Fruit fly (Drosophila melanogaster) whole organism, embryonic: ENCODE measurements around the gene CG32483.

Experiments used
- Atf6 ChIP-seq: fragments of 200-800 bp; sonication (Bioruptor generic); IDR thresholded peaks from 2 replicates; pipeline ENCODE4 v1.3.6; 2022; ENCODE audit warnings: missing biosample characterization, missing genetic modification characterization
- Bgb ChIP-seq: fragments of 200-800 bp; sonication (Bioruptor generic); IDR thresholded peaks from 2 replicates; pipeline ENCODE4 v1.3.6; 2022; ENCODE audit warnings: missing biosample characterization, missing genetic modification characterization; ENCODE audit not compliant: partially characterized antibody
- CG10543 ChIP-seq: fragments of 200-800 bp; sonication (Bioruptor generic); optimal IDR thresholded peaks from 3 replicates; lab custom pipeline; 2017; ENCODE audit warnings: missing biosample characterization, mild to moderate bottlenecking, missing genetic modification characterization, moderate library complexity
- CG13894 ChIP-seq: fragments of 200-800 bp; sonication (Bioruptor generic); optimal IDR thresholded peaks from 3 replicates; lab custom pipeline; 2018; ENCODE audit warnings: missing biosample characterization, mild to moderate bottlenecking, missing genetic modification characterization, moderate library complexity
- CG17359 ChIP-seq: fragments of 200-800 bp; sonication (Bioruptor generic); optimal IDR thresholded peaks from 3 replicates; lab custom pipeline; 2018; ENCODE audit warnings: missing biosample characterization, mild to moderate bottlenecking, missing genetic modification characterization, moderate library complexity
- CG18011 ChIP-seq: fragments of 200-800 bp; sonication (Bioruptor generic); optimal IDR thresholded peaks from 2 replicates; lab custom pipeline; 2017; ENCODE audit warnings: missing biosample characterization, missing genetic modification characterization, mild to moderate bottlenecking, moderate library complexity, missing genotype
- CG34422 ChIP-seq: fragments of 200-800 bp; sonication (Bioruptor generic); IDR thresholded peaks from 3 replicates; pipeline ENCODE4 v1.3.6; 2022; ENCODE audit warnings: missing biosample characterization, missing genetic modification characterization
- CG6854 ChIP-seq: fragments of 200-800 bp; sonication (Bioruptor generic); optimal IDR thresholded peaks from 3 replicates; lab custom pipeline; 2017; ENCODE audit warnings: missing biosample characterization, mild to moderate bottlenecking, missing genetic modification characterization
- CG7745 ChIP-seq: fragments of 200-800 bp; sonication (Bioruptor generic); optimal IDR thresholded peaks from 2 replicates; lab custom pipeline; 2018; ENCODE audit warnings: missing biosample characterization, mild to moderate bottlenecking, missing genetic modification characterization, moderate library complexity
- CG8089 ChIP-seq: fragments of 200-800 bp; sonication (Bioruptor generic); optimal IDR thresholded peaks from 3 replicates; lab custom pipeline; 2016; ENCODE audit warnings: missing biosample characterization, missing genetic modification characterization
- CG8290 ChIP-seq, 3 experiments: fragments of 200-800 bp; sonication (Bioruptor generic); optimal IDR thresholded peaks; 2 replicates each; lab custom pipeline; 2016 to 2019; ENCODE audit warnings: missing biosample characterization in 3 of 3, missing genetic modification characterization in 3 of 3, mild to moderate bottlenecking in 2 of 3, moderate library complexity in 1 of 3
- Deaf1 ChIP-seq: fragments of 200-800 bp; optimal IDR thresholded peaks from 3 replicates; lab custom pipeline; 2019; ENCODE audit warnings: missing biosample characterization, mild to moderate bottlenecking, missing genetic modification characterization, moderate library complexity
- E2f1 ChIP-seq: fragments of 200-800 bp; sonication (Bioruptor generic); IDR thresholded peaks from 2 replicates; pipeline ENCODE4 v1.3.6; 2022; ENCODE audit warnings: missing biosample characterization, missing genetic modification characterization
- Ets65A ChIP-seq: fragments of 200-800 bp; sonication (Bioruptor generic); peaks from one replicate; lab custom pipeline; 2016; ENCODE audit warnings: missing biosample characterization, missing genetic modification characterization
- Med ChIP-seq: fragments of 200-800 bp; sonication (Bioruptor generic); peaks from one replicate; lab custom pipeline; 2016; ENCODE audit warnings: missing biosample characterization, missing genetic modification characterization, mild to moderate bottlenecking, inconsistent platforms, moderate library complexity
- Mrtf ChIP-seq: fragments of 200-800 bp; sonication (Bioruptor generic); IDR thresholded peaks from 3 replicates; pipeline ENCODE4 v1.3.6; 2022; ENCODE audit warnings: missing biosample characterization, missing genetic modification characterization
- Side ChIP-seq: fragments of 200-800 bp; sonication (Bioruptor generic); optimal IDR thresholded peaks from 2 replicates; lab custom pipeline; 2016; ENCODE audit warnings: missing biosample characterization, missing genetic modification characterization
- Spps ChIP-seq: fragments of 200-800 bp; sonication (Bioruptor generic); optimal IDR thresholded peaks from 2 replicates; lab custom pipeline; 2018; ENCODE audit warnings: missing biosample characterization, mild to moderate bottlenecking, missing genetic modification characterization
- Ssrp ChIP-seq: fragments of 200-800 bp; sonication (Bioruptor generic); optimal IDR thresholded peaks from 2 replicates; lab custom pipeline; 2018; ENCODE audit warnings: missing biosample characterization, mild to moderate bottlenecking, missing genetic modification characterization, moderate library complexity
- YL-1 ChIP-seq: fragments of 200-800 bp; sonication (Bioruptor generic); optimal IDR thresholded peaks from 3 replicates; lab custom pipeline; 2017; ENCODE audit warnings: missing biosample characterization, mild to moderate bottlenecking, missing genetic modification characterization
- aop ChIP-seq: fragments of 200-800 bp; sonication (Bioruptor generic); IDR thresholded peaks from 2 replicates; pipeline ENCODE4 v1.3.6; 2022; ENCODE audit warnings: missing biosample characterization, missing genetic modification characterization
- ash1 ChIP-seq: fragments of 200-800 bp; sonication (Bioruptor generic); optimal IDR thresholded peaks from 2 replicates; lab custom pipeline; 2018; ENCODE audit warnings: missing biosample characterization, mild to moderate bottlenecking, missing genetic modification characterization
- ci ChIP-seq: fragments of 200-800 bp; sonication (Bioruptor generic); IDR thresholded peaks from 3 replicates; pipeline ENCODE4 v1.3.6; 2022; ENCODE audit warnings: missing biosample characterization, missing genetic modification characterization
- crol ChIP-seq: fragments of 200-800 bp; sonication (Bioruptor generic); IDR thresholded peaks from 2 replicates; pipeline ENCODE4 v1.3.6; 2022; ENCODE audit warnings: missing biosample characterization, missing genetic modification characterization
- fd102C ChIP-seq: fragments of 200-800 bp; sonication (Bioruptor generic); optimal IDR thresholded peaks from 2 replicates; lab custom pipeline; 2018; ENCODE audit warnings: missing biosample characterization, mild to moderate bottlenecking, missing genetic modification characterization, moderate library complexity
- her ChIP-seq: fragments of 200-800 bp; sonication (Bioruptor generic); optimal IDR thresholded peaks from 2 replicates; lab custom pipeline; 2016; ENCODE audit warnings: missing biosample characterization, missing genetic modification characterization
- lov ChIP-seq, 2 experiments: fragments of 200-800 bp in 1 of 2; fragments of >200 bp in 1 of 2; sonication (Bioruptor generic) in 1 of 2; IDR thresholded peaks in 1 of 2; optimal IDR thresholded peaks in 1 of 2; 2 replicates in 1 of 2; 3 replicates in 1 of 2; pipeline versions ENCODE4 v1.3.6 to Lab custom; 2017 to 2022; ENCODE audit warnings: missing biosample characterization in 1 of 2, missing genetic modification characterization in 1 of 2
- mam ChIP-seq: fragments of 200-800 bp; sonication (Bioruptor generic); optimal IDR thresholded peaks from 3 replicates; lab custom pipeline; 2016; ENCODE audit warnings: missing biosample characterization, missing genetic modification characterization
- onecut ChIP-seq: fragments of 200-800 bp; sonication (Bioruptor generic); IDR thresholded peaks from 2 replicates; pipeline ENCODE4 v1.3.6; 2022; ENCODE audit warnings: missing biosample characterization, missing genetic modification characterization
- peb ChIP-seq: fragments of 200-800 bp; sonication (Bioruptor generic); IDR thresholded peaks from 2 replicates; pipeline ENCODE4 v1.3.6; 2022; ENCODE audit warnings: missing biosample characterization, missing genetic modification characterization
- row ChIP-seq: fragments of 200-800 bp; sonication (Bioruptor generic); IDR thresholded peaks from 3 replicates; pipeline ENCODE4 v1.3.6; 2022; ENCODE audit warnings: missing biosample characterization, missing genetic modification characterization
- sd ChIP-seq: fragments of 200-800 bp; sonication (Bioruptor generic); optimal IDR thresholded peaks from 3 replicates; lab custom pipeline; 2018; ENCODE audit warnings: missing biosample characterization, mild to moderate bottlenecking, missing genetic modification characterization, moderate library complexity
- sens ChIP-seq: fragments of 200-800 bp; sonication (Bioruptor generic); peaks from one replicate; lab custom pipeline; 2016; ENCODE audit warnings: missing biosample characterization, missing genetic modification characterization
- tna ChIP-seq: fragments of 200-800 bp; sonication (Bioruptor generic); IDR thresholded peaks from 2 replicates; pipeline ENCODE4 v1.3.6; 2022; ENCODE audit warnings: missing biosample characterization, missing genetic modification characterization; ENCODE audit not compliant: partially characterized antibody
- zfh1 ChIP-seq: fragments of 200-800 bp; sonication (Bioruptor generic); IDR thresholded peaks from 3 replicates; pipeline ENCODE4 v1.3.6; 2022; ENCODE audit warnings: missing biosample characterization, missing genetic modification characterization

Gene CG32483

DNA sequence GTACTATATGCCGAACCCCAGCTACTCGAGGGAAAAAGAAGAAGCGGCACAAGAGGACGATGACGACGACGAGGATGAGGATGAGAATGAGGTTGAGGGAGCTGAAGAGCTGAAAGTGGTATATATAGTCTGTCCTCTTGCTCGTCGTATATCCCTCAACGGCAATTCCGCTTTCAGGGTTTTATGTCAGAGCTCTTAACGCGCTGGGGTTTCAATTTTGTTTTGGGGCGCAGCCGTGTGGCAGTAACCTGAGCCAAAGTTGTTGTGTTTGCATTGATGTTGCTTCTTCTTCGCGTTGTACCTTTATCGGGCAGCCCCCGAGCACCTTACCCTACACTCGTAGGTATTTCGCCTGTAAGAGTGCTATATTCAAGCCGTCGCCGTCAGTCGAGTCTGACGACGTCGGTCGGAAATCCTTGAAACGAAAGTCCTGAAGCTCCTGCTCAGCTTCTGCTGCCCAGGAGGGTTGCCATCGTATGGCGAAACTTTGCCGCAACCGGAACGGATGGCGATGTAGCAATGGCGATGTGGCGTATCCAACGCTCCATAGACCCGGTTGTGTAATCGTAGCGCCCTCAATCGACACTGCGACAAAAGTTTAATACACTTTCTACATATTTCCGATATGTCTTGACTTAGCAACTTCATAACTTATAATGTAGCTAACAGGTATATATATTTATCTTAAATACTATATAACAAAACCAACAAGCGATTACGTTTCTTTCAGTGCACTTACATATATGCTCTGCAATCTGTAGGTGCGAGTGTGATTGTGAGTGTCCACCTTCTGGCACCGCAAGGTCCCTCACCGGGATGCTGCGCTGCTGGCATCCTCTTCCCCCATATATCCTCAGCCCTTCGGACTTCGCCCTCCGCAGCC is 15.0 kb upstream of the CG32483 start (continued):
- TF ChIP-seq tna (GFP tag; lab: Robert Waterston, UW) (no peak), Side (GFP tag; lab: Kevin White, UChicago) (no peak), sd (tag; lab: Kevin White, UChicago) (no peak), CG8089 (GFP tag; lab: Kevin White, UChicago) (no peak), CG10543 (GFP tag; lab: Kevin White, UChicago) (no peak), peb (GFP tag; lab: Robert Waterston, UW) (no peak), YL-1 (GFP tag; lab: Kevin White, UChicago) (no peak), onecut (GFP tag; lab: Robert Waterston, UW) (no peak), zfh1 (GFP tag; lab: Robert Waterston, UW) (peak; percentile 46; the same call in 2 of the 3 replicates), ash1 (GFP tag; lab: Kevin White, UChicago) (no peak), CG7745 (tag; lab: Kevin White, UChicago) (no peak)

- TF ChIP-seq Spps (tag; lab: Kevin White, UChicago) = no peak
- TF ChIP-seq sens (GFP tag; lab: Kevin White, UChicago) = peak; percentile 42
- no peak for TF ChIP-seq CG10543 (GFP tag; lab: Kevin White, UChicago)
- TF ChIP-seq Deaf1 (tag; lab: Kevin White, UChicago) = peak; percentile 23
- TF ChIP-seq CG13894 (tag; lab: Kevin White, UChicago) = peak; percentile 100
- TF ChIP-seq row (GFP tag; lab: Robert Waterston, UW) = 0 out of 3 replicates have a peak, but pooled peaks have one; percentile 1
- TF ChIP-seq, all 482 proteins: peak for 4
Observed at dm6 chr3L:703160-703793, 13.4 kb upstream of the CG32483 start.

DNA sequence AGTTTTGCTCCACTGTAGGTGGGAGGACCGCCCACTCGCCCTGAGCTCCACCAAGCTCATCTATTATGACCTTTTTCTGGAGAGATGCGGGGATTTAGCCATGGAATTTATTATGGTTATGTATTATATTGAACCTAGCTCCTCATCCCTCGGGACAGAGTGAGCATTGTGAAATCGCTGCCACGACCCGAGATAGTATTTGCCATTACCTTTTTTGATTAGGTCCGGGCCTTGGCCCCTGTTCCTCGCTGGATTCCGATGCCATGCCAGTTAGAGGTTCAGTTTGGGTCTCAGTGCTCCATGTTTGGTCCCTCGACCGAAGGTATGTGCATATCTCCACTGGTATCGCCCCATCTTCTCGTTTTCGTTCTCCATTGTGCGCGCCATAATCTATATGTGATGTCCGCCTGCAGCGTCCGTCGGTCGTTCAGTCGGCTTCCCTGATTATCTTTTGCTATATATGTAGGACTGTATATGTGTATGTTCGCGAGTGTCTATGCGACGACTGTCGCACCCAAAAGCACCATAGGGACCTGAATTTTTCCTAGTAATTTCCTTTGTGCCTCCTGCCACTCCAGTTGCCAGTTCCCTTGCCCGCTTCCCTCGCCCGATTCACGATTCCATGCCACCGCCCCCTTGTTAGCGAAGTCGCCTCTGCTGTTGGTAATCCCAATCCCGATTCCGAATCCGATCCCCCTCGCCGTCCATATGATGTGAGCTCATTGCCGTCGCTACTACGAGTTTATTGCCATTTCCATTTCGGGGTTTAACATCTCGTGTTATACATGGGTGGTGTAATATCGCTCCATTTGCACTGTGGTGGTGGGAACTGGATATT is 12.1 kb upstream of the CG32483 start:
- no peak for TF ChIP-seq aop (GFP tag; lab: Robert Waterston, UW)
- peak; percentile 15 for TF ChIP-seq CG8290 (GFP tag; optimal IDR thresholded peaks at IDR 0.05; lab: Kevin White, UChicago)
- TF ChIP-seq CG8290 (tag; optimal IDR thresholded peaks at IDR 0.05; lab: Kevin White, UChicago) = peak in 1 of 2 experiments; percentile 11
- TF ChIP-seq CG13894 (tag; lab: Kevin White, UChicago) = peak; percentile 98
- no peak for TF ChIP-seq CG6854 (GFP tag; lab: Kevin White, UChicago)
- TF ChIP-seq Ets65A = peak; percentile 53
- peak; percentile 33; the same call in 1 of the 2 replicates for TF ChIP-seq crol (GFP tag; lab: Robert Waterston, UW)
- no peak for TF ChIP-seq E2f1 (GFP tag; lab: Robert Waterston, UW)
- no peak for TF ChIP-seq CG34422 (GFP tag; lab: Robert Waterston, UW)
- TF ChIP-seq mam (GFP tag; lab: Kevin White, UChicago) = no peak
- no peak for TF ChIP-seq fd102C
- TF ChIP-seq CG18011 (GFP tag; lab: Kevin White, UChicago) = no peak
- no peak for TF ChIP-seq her
- peak; percentile 45 for TF ChIP-seq Med (GFP tag; lab: Kevin White, UChicago)
- TF ChIP-seq Bgb (GFP tag; lab: Robert Waterston, UW) = no peak
- TF ChIP-seq lov (optimal IDR thresholded peaks at IDR 0.05; lab: Kevin White, UChicago) = no peak
- 0 out of 3 replicates have a peak, but pooled peaks have one; percentile 31 for TF ChIP-seq lov (GFP tag; IDR thresholded peaks at IDR 0.05; lab: Robert Waterston, UW)
- peak; percentile 31 for TF ChIP-seq Deaf1 (tag; lab: Kevin White, UChicago)
- TF ChIP-seq Ssrp (tag; lab: Kevin White, UChicago) = no peak
- no peak for TF ChIP-seq CG17359 (tag; lab: Kevin White, UChicago)
- TF ChIP-seq Mrtf (GFP tag; lab: Robert Waterston, UW) = no peak
- TF ChIP-seq Atf6 (GFP tag; lab: Robert Waterston, UW) = no peak
- 0 out of 3 replicates have a peak, but pooled peaks have one; percentile 27 for TF ChIP-seq ci (GFP tag; lab: Robert Waterston, UW)
